Fruit fly (Drosophila melanogaster) whole organism, embryonic: Measurements from ENCODE around the gene Cyp313b1.

Source experiments
- CG10274 ChIP-seq: fragments of 200-800 bp; sonication (Bioruptor generic); optimal IDR thresholded peaks from 3 replicates; lab custom pipeline; 2017; ENCODE audit warnings: missing biosample characterization, mild to moderate bottlenecking, missing genetic modification characterization
- CG10366 ChIP-seq: fragments of 200-800 bp; sonication (Bioruptor generic); IDR thresholded peaks from 2 replicates; pipeline ENCODE4 v1.3.6; 2022; ENCODE audit warnings: missing biosample characterization, missing genetic modification characterization
- CG10979 ChIP-seq: fragments of 200-800 bp; sonication (Bioruptor generic); optimal IDR thresholded peaks from 2 replicates; lab custom pipeline; 2018; ENCODE audit warnings: missing biosample characterization, mild to moderate bottlenecking, missing genetic modification characterization, moderate library complexity
- CG11723 ChIP-seq: fragments of 200-800 bp; sonication (Bioruptor generic); optimal IDR thresholded peaks from 2 replicates; lab custom pipeline; 2017; ENCODE audit warnings: missing biosample characterization, mild to moderate bottlenecking, missing genetic modification characterization
- CG12104 ChIP-seq: fragments of 200-800 bp; sonication (Bioruptor generic); optimal IDR thresholded peaks from 3 replicates; lab custom pipeline; 2016; ENCODE audit warnings: missing biosample characterization, missing genetic modification characterization
- CG12299 ChIP-seq: fragments of 200-800 bp; sonication (Bioruptor generic); optimal IDR thresholded peaks from 2 replicates; lab custom pipeline; 2018; ENCODE audit warnings: missing biosample characterization, mild to moderate bottlenecking, missing genetic modification characterization
- CG13296 ChIP-seq: fragments of 200-800 bp; sonication (Bioruptor generic); optimal IDR thresholded peaks from 3 replicates; lab custom pipeline; 2018; ENCODE audit warnings: missing biosample characterization, mild to moderate bottlenecking, missing genetic modification characterization
- CG13624 ChIP-seq: fragments of 200-800 bp; sonication (Bioruptor generic); optimal IDR thresholded peaks from 2 replicates; lab custom pipeline; 2016; ENCODE audit warnings: missing biosample characterization, missing genetic modification characterization
- CG14710 ChIP-seq: fragments of 200-800 bp; sonication (Bioruptor generic); optimal IDR thresholded peaks from 3 replicates; lab custom pipeline; 2019; ENCODE audit warnings: missing biosample characterization, mild to moderate bottlenecking, missing genetic modification characterization, moderate library complexity
- CG15269 ChIP-seq: fragments of 200-800 bp; sonication (Bioruptor generic); optimal IDR thresholded peaks from 2 replicates; lab custom pipeline; 2018; ENCODE audit warnings: missing biosample characterization, mild to moderate bottlenecking, missing genetic modification characterization, moderate library complexity
- CG1529 ChIP-seq: fragments of 200-800 bp; sonication (Bioruptor generic); optimal IDR thresholded peaks from 3 replicates; lab custom pipeline; 2018; ENCODE audit warnings: missing biosample characterization, missing genetic modification characterization
- CG1602 ChIP-seq: fragments of 200-800 bp; sonication (Bioruptor generic); optimal IDR thresholded peaks from 3 replicates; lab custom pipeline; 2016; ENCODE audit warnings: missing biosample characterization, missing genetic modification characterization
- CG18599 ChIP-seq: fragments of 200-800 bp; sonication (Bioruptor generic); optimal IDR thresholded peaks from 3 replicates; lab custom pipeline; 2017; ENCODE audit warnings: missing biosample characterization, missing genetic modification characterization, mild to moderate bottlenecking, moderate library complexity, missing genetic modification reagents
- CG2889 ChIP-seq: fragments of 200-800 bp; sonication (Bioruptor generic); IDR thresholded peaks from 3 replicates; pipeline ENCODE4 v1.3.6; 2022; ENCODE audit warnings: missing biosample characterization, missing genetic modification characterization
- CG42726 ChIP-seq: fragments of 200-800 bp; sonication (Bioruptor generic); IDR thresholded peaks from 2 replicates; pipeline ENCODE4 v1.3.6; 2022; ENCODE audit warnings: missing biosample characterization, missing genetic modification characterization; ENCODE audit not compliant: partially characterized antibody
- CG4328 ChIP-seq: fragments of 200-800 bp; sonication (Bioruptor generic); optimal IDR thresholded peaks from 3 replicates; lab custom pipeline; 2017; ENCODE audit warnings: missing biosample characterization, missing genetic modification reagents, missing genetic modification characterization
- CG4424 ChIP-seq: fragments of 200-800 bp; sonication (Bioruptor generic); optimal IDR thresholded peaks from 3 replicates; lab custom pipeline; 2016; ENCODE audit warnings: missing biosample characterization, missing genetic modification characterization
- CG6689 ChIP-seq: fragments of 200-800 bp; sonication (Bioruptor generic); IDR thresholded peaks from 2 replicates; pipeline ENCODE4 v1.3.6; 2022; ENCODE audit warnings: missing biosample characterization, missing genetic modification characterization
- CG6791 ChIP-seq: fragments of 200-800 bp; sonication (Bioruptor generic); IDR thresholded peaks from 3 replicates; pipeline ENCODE4 v1.3.6; 2022; ENCODE audit warnings: missing biosample characterization, missing genetic modification characterization; ENCODE audit not compliant: partially characterized antibody
- CG8388 ChIP-seq: fragments of 200-800 bp; sonication (Bioruptor generic); optimal IDR thresholded peaks from 2 replicates; lab custom pipeline; 2019; ENCODE audit warnings: missing biosample characterization, mild to moderate bottlenecking, missing genetic modification characterization, moderate library complexity
- CG8478 ChIP-seq: fragments of >200 bp; optimal IDR thresholded peaks from 2 replicates; lab custom pipeline; 2018
- CoRest ChIP-seq: fragments of 200-800 bp; sonication (Bioruptor generic); optimal IDR thresholded peaks from 3 replicates; lab custom pipeline; 2018; ENCODE audit warnings: missing biosample characterization, mild to moderate bottlenecking, missing genetic modification characterization, moderate library complexity
- Elba2 ChIP-seq: fragments of 200-800 bp; sonication (Bioruptor generic); optimal IDR thresholded peaks from 3 replicates; lab custom pipeline; 2016; ENCODE audit warnings: missing biosample characterization, missing genetic modification characterization
- HmgZ ChIP-seq: fragments of 200-800 bp; sonication (Bioruptor generic); optimal IDR thresholded peaks from 2 replicates; lab custom pipeline; 2018; ENCODE audit warnings: missing biosample characterization, mild to moderate bottlenecking, missing genetic modification characterization
- Hsf ChIP-seq: fragments of 200-800 bp; sonication (Bioruptor generic); optimal IDR thresholded peaks from 3 replicates; lab custom pipeline; 2016; ENCODE audit warnings: missing biosample characterization, missing genetic modification characterization
- Kr ChIP-seq: fragments of 200-800 bp; sonication (Bioruptor generic); optimal IDR thresholded peaks from 2 replicates; lab custom pipeline; 2017; ENCODE audit warnings: missing biosample characterization, mild to moderate bottlenecking, missing genetic modification characterization
- Med ChIP-seq: fragments of 200-800 bp; sonication (Bioruptor generic); peaks from one replicate; lab custom pipeline; 2016; ENCODE audit warnings: missing biosample characterization, missing genetic modification characterization, mild to moderate bottlenecking, inconsistent platforms, moderate library complexity
- NFAT ChIP-seq: fragments of 200-800 bp; sonication (Bioruptor generic); IDR thresholded peaks from 2 replicates; pipeline ENCODE4 v1.3.6; 2022; ENCODE audit warnings: missing biosample characterization, missing genetic modification characterization
- Opbp ChIP-seq: fragments of 200-800 bp; sonication (Bioruptor generic); IDR thresholded peaks from 3 replicates; pipeline ENCODE4 v1.3.6; 2022; ENCODE audit warnings: missing biosample characterization, missing genetic modification characterization; ENCODE audit not compliant: partially characterized antibody
- Spps ChIP-seq: fragments of 200-800 bp; sonication (Bioruptor generic); optimal IDR thresholded peaks from 2 replicates; lab custom pipeline; 2018; ENCODE audit warnings: missing biosample characterization, mild to moderate bottlenecking, missing genetic modification characterization
- corto ChIP-seq: fragments of 200-800 bp; sonication (Bioruptor generic); optimal IDR thresholded peaks from 2 replicates; lab custom pipeline; 2016; ENCODE audit warnings: missing biosample characterization, mild to moderate bottlenecking, missing genetic modification characterization, moderate library complexity
- crp ChIP-seq, 2 experiments: fragments of 200-800 bp; sonication (Bioruptor generic); optimal IDR thresholded peaks; 2 replicates in 1 of 2; 3 replicates in 1 of 2; lab custom pipeline; 2017; ENCODE audit warnings: missing biosample characterization in 2 of 2, missing genetic modification characterization in 2 of 2, mild to moderate bottlenecking in 1 of 2, moderate library complexity in 1 of 2
- da ChIP-seq: fragments of 200-800 bp; sonication (Bioruptor generic); optimal IDR thresholded peaks from 2 replicates; lab custom pipeline; 2016; ENCODE audit warnings: missing biosample characterization, missing genetic modification characterization
- dmrt11E ChIP-seq: fragments of 200-800 bp; sonication (Bioruptor generic); optimal IDR thresholded peaks from 3 replicates; lab custom pipeline; 2018; ENCODE audit warnings: missing biosample characterization, mild to moderate bottlenecking, missing genetic modification characterization, moderate library complexity
- gcm ChIP-seq: fragments of 200-800 bp; sonication (Bioruptor generic); optimal IDR thresholded peaks from 2 replicates; lab custom pipeline; 2019; ENCODE audit warnings: missing biosample characterization, mild to moderate bottlenecking, missing genetic modification characterization, moderate library complexity
- jigr1 ChIP-seq: fragments of 200-800 bp; sonication (Bioruptor generic); IDR thresholded peaks from 3 replicates; pipeline ENCODE4 v1.3.6; 2022; ENCODE audit warnings: missing biosample characterization, missing genetic modification characterization
- lab ChIP-seq: fragments of 200-800 bp; sonication (Bioruptor generic); optimal IDR thresholded peaks from 3 replicates; lab custom pipeline; 2017; ENCODE audit warnings: missing biosample characterization, missing genetic modification characterization, mild to moderate bottlenecking, moderate library complexity, missing genetic modification reagents
- nmo ChIP-seq: fragments of 200-800 bp; sonication (Bioruptor generic); optimal IDR thresholded peaks from 2 replicates; lab custom pipeline; 2018; ENCODE audit warnings: missing biosample characterization, mild to moderate bottlenecking, missing genetic modification characterization, moderate library complexity
- odd ChIP-seq: fragments of 200-800 bp; sonication (Bioruptor generic); optimal IDR thresholded peaks from 2 replicates; lab custom pipeline; 2017; ENCODE audit warnings: missing biosample characterization, mild to moderate bottlenecking, missing genetic modification characterization
- prd ChIP-seq, 3 experiments: fragments of >200 bp in 2 of 3; fragments of 200-800 bp in 1 of 3; sonication (Bioruptor generic) in 1 of 3; optimal IDR thresholded peaks in 2 of 3; IDR thresholded peaks in 1 of 3; 2 replicates in 2 of 3; 3 replicates in 1 of 3; pipeline versions ENCODE4 v1.3.6 to Lab custom; 2017 to 2022; ENCODE audit warnings: missing biosample characterization in 1 of 3, missing genetic modification characterization in 1 of 3
- ranshi ChIP-seq: fragments of 200-800 bp; sonication (Bioruptor generic); IDR thresholded peaks from 2 replicates; pipeline ENCODE4 v1.3.6; 2022; ENCODE audit warnings: missing biosample characterization, missing genetic modification characterization
- repo ChIP-seq: fragments of 200-800 bp; sonication (Bioruptor generic); optimal IDR thresholded peaks from 2 replicates; lab custom pipeline; 2016; ENCODE audit warnings: missing biosample characterization, missing genetic modification characterization
- rib ChIP-seq: fragments of 200-800 bp; sonication (Bioruptor generic); IDR thresholded peaks from 2 replicates; pipeline ENCODE4 v1.3.6; 2022; ENCODE audit warnings: missing biosample characterization, missing genetic modification characterization
- run ChIP-seq: fragments of 200-800 bp; sonication (Bioruptor generic); optimal IDR thresholded peaks from 3 replicates; lab custom pipeline; 2018; ENCODE audit warnings: missing biosample characterization, mild to moderate bottlenecking, missing genetic modification characterization
- stwl ChIP-seq: fragments of 200-800 bp; sonication (Bioruptor generic); optimal IDR thresholded peaks from 3 replicates; lab custom pipeline; 2018; ENCODE audit warnings: missing biosample characterization, mild to moderate bottlenecking, missing genetic modification characterization, moderate library complexity
- twi ChIP-seq: fragments of 200-800 bp; optimal IDR thresholded peaks from 2 replicates; lab custom pipeline; 2019; ENCODE audit warnings: missing biosample characterization, mild to moderate bottlenecking, missing genetic modification characterization, moderate library complexity
- z ChIP-seq: fragments of 200-800 bp; sonication (Bioruptor generic); IDR thresholded peaks from 3 replicates; pipeline ENCODE4 v1.3.6; 2022; ENCODE audit warnings: missing biosample characterization, missing genetic modification characterization
- zen2 ChIP-seq: fragments of 200-800 bp; sonication (Bioruptor generic); IDR thresholded peaks from 3 replicates; pipeline ENCODE4 v1.3.6; 2022; ENCODE audit warnings: missing biosample characterization, missing genetic modification characterization; ENCODE audit not compliant: partially characterized antibody
- zfh2 ChIP-seq: fragments of 200-800 bp; sonication (Bioruptor generic); optimal IDR thresholded peaks from 2 replicates; lab custom pipeline; 2016; ENCODE audit warnings: missing biosample characterization, missing genetic modification characterization

The Cyp313b1 gene

DNA sequence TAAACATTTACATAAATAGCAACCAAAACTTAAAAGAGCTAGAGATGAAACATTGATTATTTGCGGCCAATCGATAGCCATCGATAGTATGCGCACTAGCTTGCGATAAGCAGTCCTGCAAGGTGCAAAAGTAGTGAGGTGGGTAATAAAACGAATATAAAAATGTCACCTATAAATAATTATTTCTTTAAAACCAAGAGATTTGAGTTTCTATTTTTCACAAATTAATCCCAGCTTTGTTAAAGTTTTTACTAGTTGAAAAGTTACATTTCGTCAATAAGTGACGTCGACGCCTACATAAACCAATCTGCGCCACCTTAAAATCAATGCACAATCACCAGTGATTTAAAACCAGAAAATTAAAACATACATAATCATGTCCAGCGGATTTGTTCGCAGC is 5.3 kb upstream of the Cyp313b1 start, which contains the start of the genes Mkk4 and SLIRP2 (continued):
- peak; percentile 98 for TF ChIP-seq twi (tag; lab: Kevin White, UChicago)
- peak; percentile 100 for TF ChIP-seq Med
- peak; percentile 68 for TF ChIP-seq Kr (GFP tag; lab: Kevin White, UChicago)
- TF ChIP-seq Hsf: peak; percentile 100
- TF ChIP-seq CG8478: no peak
- TF ChIP-seq CG13624 (GFP tag; lab: Kevin White, UChicago): peak; percentile 99
- peak; percentile 99 for TF ChIP-seq zfh2 (GFP tag; lab: Kevin White, UChicago)
- peak; percentile 99 for TF ChIP-seq ranshi
- peak; percentile 98 for TF ChIP-seq CG12299 (tag; lab: Kevin White, UChicago)
- peak; percentile 98 for TF ChIP-seq CG10979 (tag; lab: Kevin White, UChicago)
- TF ChIP-seq NFAT: peak; percentile 98
- TF ChIP-seq CG10366 (GFP tag; lab: Robert Waterston, UW): peak; percentile 99
- TF ChIP-seq CG4328 (GFP tag; lab: Kevin White, UChicago): peak; percentile 97
- peak; percentile 98 for TF ChIP-seq CG2889 (GFP tag; lab: Robert Waterston, UW)
- TF ChIP-seq Spps (tag; lab: Kevin White, UChicago): peak; percentile 98
- TF ChIP-seq z: peak; percentile 78; the same call in 2 of the 3 replicates
- TF ChIP-seq CoRest (tag; lab: Kevin White, UChicago): peak; percentile 99
- TF ChIP-seq Opbp: peak; percentile 82
- TF ChIP-seq HmgZ (tag; lab: Kevin White, UChicago): peak; percentile 99
- peak; percentile 100 for TF ChIP-seq CG6689 (GFP tag; lab: Robert Waterston, UW)
- peak; percentile 98 for TF ChIP-seq odd
- TF ChIP-seq CG1602 (GFP tag; lab: Kevin White, UChicago): peak; percentile 100
- TF ChIP-seq crp (GFP tag; optimal IDR thresholded peaks at IDR 0.05; lab: Kevin White, UChicago): peak in 1 of 2 experiments; percentile 75
- peak; percentile 97 for TF ChIP-seq jigr1
- peak; percentile 99 for TF ChIP-seq lab (GFP tag; lab: Kevin White, UChicago)
- TF ChIP-seq prd (optimal IDR thresholded peaks at IDR 0.05; lab: Kevin White, UChicago): no peak
- TF ChIP-seq prd (GFP tag; IDR thresholded peaks at IDR 0.05; lab: Robert Waterston, UW): peak; percentile 99
- TF ChIP-seq Elba2: peak; percentile 95
- TF ChIP-seq CG1529: peak; percentile 97
- peak; percentile 99 for TF ChIP-seq CG12104
- TF ChIP-seq corto: peak; percentile 95
- TF ChIP-seq CG10274: peak; percentile 92
- TF ChIP-seq CG4424 (GFP tag; lab: Kevin White, UChicago): peak; percentile 99
- TF ChIP-seq CG6791: peak; percentile 84
- TF ChIP-seq zen2: peak; percentile 66; the same call in 2 of the 3 replicates
- peak; percentile 97 for TF ChIP-seq CG13296
- TF ChIP-seq CG42726 (GFP tag; lab: Robert Waterston, UW): peak; percentile 85
- TF ChIP-seq CG15269 (tag; lab: Kevin White, UChicago): peak; percentile 99
- TF ChIP-seq repo (GFP tag; lab: Kevin White, UChicago): peak; percentile 98
- TF ChIP-seq CG14710: peak; percentile 98
- peak; percentile 97 for TF ChIP-seq da
- peak; percentile 99 for TF ChIP-seq CG18599 (GFP tag; lab: Kevin White, UChicago)
- TF ChIP-seq run (tag; lab: Kevin White, UChicago): peak; percentile 96
- peak; percentile 100 for TF ChIP-seq nmo (GFP tag; lab: Kevin White, UChicago)
- TF ChIP-seq stwl (tag; lab: Kevin White, UChicago): peak; percentile 90
- TF ChIP-seq rib (GFP tag; lab: Robert Waterston, UW): peak; percentile 99
- peak; percentile 99 for TF ChIP-seq dmrt11E (tag; lab: Kevin White, UChicago)
- TF ChIP-seq CG8388: peak; percentile 98
- peak; percentile 99 for TF ChIP-seq gcm (GFP tag; lab: Kevin White, UChicago)
- TF ChIP-seq CG11723 (GFP tag; lab: Kevin White, UChicago): peak; percentile 98
